Fruit fly (Drosophila melanogaster) whole organism, embryonic: Measurements from ENCODE around the gene mol.

Source experiments
- Abd-B ChIP-seq: fragments of 200-800 bp; sonication (Bioruptor generic); optimal IDR thresholded peaks from 2 replicates; lab custom pipeline; 2018; ENCODE audit warnings: missing biosample characterization, mild to moderate bottlenecking, missing genetic modification characterization, moderate library complexity
- Bgb ChIP-seq: fragments of 200-800 bp; sonication (Bioruptor generic); IDR thresholded peaks from 2 replicates; pipeline ENCODE4 v1.3.6; 2022; ENCODE audit warnings: missing biosample characterization, missing genetic modification characterization; ENCODE audit not compliant: partially characterized antibody
- CG10209 ChIP-seq: fragments of 200-800 bp; sonication (Bioruptor generic); optimal IDR thresholded peaks from 3 replicates; lab custom pipeline; 2017; ENCODE audit warnings: missing biosample characterization, mild to moderate bottlenecking, missing genetic modification characterization, missing genetic modification reagents
- CG1024 ChIP-seq: fragments of 200-800 bp; sonication (Bioruptor generic); IDR thresholded peaks from 2 replicates; pipeline ENCODE4 v1.3.6; 2022; ENCODE audit warnings: missing biosample characterization, missing genetic modification characterization
- CG11456 ChIP-seq: fragments of 200-800 bp; sonication (Bioruptor generic); IDR thresholded peaks from 3 replicates; pipeline ENCODE4 v1.3.6; 2022; ENCODE audit warnings: missing biosample characterization, missing genetic modification characterization
- CG14050 ChIP-seq: fragments of 200-800 bp; sonication (Bioruptor generic); IDR thresholded peaks from 3 replicates; pipeline ENCODE4 v1.3.6; 2022; ENCODE audit warnings: missing biosample characterization, missing genetic modification characterization
- CG14441 ChIP-seq: fragments of 200-800 bp; sonication (Bioruptor generic); IDR thresholded peaks from 2 replicates; pipeline ENCODE4 v1.3.6; 2022; ENCODE audit warnings: missing biosample characterization, missing genetic modification characterization
- CG18599 ChIP-seq: fragments of 200-800 bp; sonication (Bioruptor generic); optimal IDR thresholded peaks from 3 replicates; lab custom pipeline; 2017; ENCODE audit warnings: missing biosample characterization, missing genetic modification characterization, mild to moderate bottlenecking, moderate library complexity, missing genetic modification reagents
- CG30431 ChIP-seq: fragments of 200-800 bp; sonication (Bioruptor generic); optimal IDR thresholded peaks from 2 replicates; lab custom pipeline; 2017; ENCODE audit warnings: missing biosample characterization, missing genetic modification characterization
- CG33213 ChIP-seq: fragments of 200-800 bp; sonication (Bioruptor generic); optimal IDR thresholded peaks from 3 replicates; lab custom pipeline; 2016; ENCODE audit warnings: missing biosample characterization, missing genetic modification characterization
- CG3847 ChIP-seq: fragments of 200-800 bp; sonication (Bioruptor generic); IDR thresholded peaks from 2 replicates; pipeline ENCODE4 v1.3.6; 2022; ENCODE audit warnings: missing biosample characterization, missing genetic modification characterization
- CG4328 ChIP-seq: fragments of 200-800 bp; sonication (Bioruptor generic); optimal IDR thresholded peaks from 3 replicates; lab custom pipeline; 2017; ENCODE audit warnings: missing biosample characterization, missing genetic modification reagents, missing genetic modification characterization
- CG6683 ChIP-seq: fragments of 200-800 bp; sonication (Bioruptor generic); optimal IDR thresholded peaks from 2 replicates; lab custom pipeline; 2017; ENCODE audit warnings: missing biosample characterization, mild to moderate bottlenecking, missing genetic modification characterization, missing genetic modification reagents
- CG7963 ChIP-seq: fragments of 200-800 bp; sonication (Bioruptor generic); IDR thresholded peaks from 3 replicates; pipeline ENCODE4 v1.3.6; 2022; ENCODE audit warnings: missing biosample characterization, missing genetic modification characterization; ENCODE audit not compliant: partially characterized antibody
- CG8290 ChIP-seq, 3 experiments: fragments of 200-800 bp; sonication (Bioruptor generic); optimal IDR thresholded peaks; 2 replicates each; lab custom pipeline; 2016 to 2019; ENCODE audit warnings: missing biosample characterization in 3 of 3, missing genetic modification characterization in 3 of 3, mild to moderate bottlenecking in 2 of 3, moderate library complexity in 1 of 3
- CG9797 ChIP-seq: fragments of 200-800 bp; sonication (Bioruptor generic); optimal IDR thresholded peaks from 3 replicates; lab custom pipeline; 2018; ENCODE audit warnings: missing biosample characterization, mild to moderate bottlenecking, missing genetic modification characterization
- E2f1 ChIP-seq: fragments of 200-800 bp; sonication (Bioruptor generic); IDR thresholded peaks from 2 replicates; pipeline ENCODE4 v1.3.6; 2022; ENCODE audit warnings: missing biosample characterization, missing genetic modification characterization
- Hr51 ChIP-seq, 2 experiments: fragments of 200-800 bp; sonication (Bioruptor generic); optimal IDR thresholded peaks; 2 replicates in 1 of 2; 3 replicates in 1 of 2; lab custom pipeline; 2016 to 2018; ENCODE audit warnings: missing biosample characterization in 2 of 2, missing genetic modification characterization in 2 of 2, mild to moderate bottlenecking in 1 of 2, moderate library complexity in 1 of 2
- Max ChIP-seq: fragments of 200-800 bp; sonication (Bioruptor generic); optimal IDR thresholded peaks from 2 replicates; lab custom pipeline; 2016; ENCODE audit warnings: missing biosample characterization, mild to moderate bottlenecking, missing genetic modification characterization
- Nf-YB ChIP-seq: fragments of 200-800 bp; sonication (Bioruptor generic); optimal IDR thresholded peaks from 3 replicates; lab custom pipeline; 2019; ENCODE audit warnings: missing biosample characterization, mild to moderate bottlenecking, missing genetic modification characterization, moderate library complexity
- Opbp ChIP-seq: fragments of 200-800 bp; sonication (Bioruptor generic); IDR thresholded peaks from 3 replicates; pipeline ENCODE4 v1.3.6; 2022; ENCODE audit warnings: missing biosample characterization, missing genetic modification characterization; ENCODE audit not compliant: partially characterized antibody
- Rx ChIP-seq: fragments of 200-800 bp; sonication (Bioruptor generic); IDR thresholded peaks from 2 replicates; pipeline ENCODE4 v1.3.6; 2022; ENCODE audit warnings: missing biosample characterization, missing genetic modification characterization
- Scr ChIP-seq: fragments of 200-800 bp; sonication (Bioruptor generic); IDR thresholded peaks from 2 replicates; pipeline ENCODE4 v1.3.6; 2022; ENCODE audit warnings: missing biosample characterization, missing genetic modification characterization; ENCODE audit not compliant: partially characterized antibody
- Spps ChIP-seq: fragments of 200-800 bp; sonication (Bioruptor generic); optimal IDR thresholded peaks from 2 replicates; lab custom pipeline; 2018; ENCODE audit warnings: missing biosample characterization, mild to moderate bottlenecking, missing genetic modification characterization
- TFAM ChIP-seq: fragments of 200-800 bp; sonication (Bioruptor generic); optimal IDR thresholded peaks from 2 replicates; lab custom pipeline; 2017; ENCODE audit warnings: missing biosample characterization, missing genetic modification characterization, inconsistent platforms
- ab ChIP-seq: fragments of 200-800 bp; sonication (Bioruptor generic); optimal IDR thresholded peaks from 2 replicates; lab custom pipeline; 2016; ENCODE audit warnings: missing biosample characterization, missing genetic modification characterization
- bsh ChIP-seq, 2 experiments: fragments of 200-800 bp; sonication (Bioruptor generic); optimal IDR thresholded peaks; 2 replicates each; lab custom pipeline; 2017 to 2018; ENCODE audit warnings: mild to moderate bottlenecking in 2 of 2, missing biosample characterization in 2 of 2, missing genetic modification characterization in 2 of 2, moderate library complexity in 1 of 2
- cad ChIP-seq: fragments of >200 bp; optimal IDR thresholded peaks from 2 replicates; lab custom pipeline; 2017; ENCODE audit warnings: missing biosample characterization, missing genetic modification characterization
- corto ChIP-seq: fragments of 200-800 bp; sonication (Bioruptor generic); optimal IDR thresholded peaks from 2 replicates; lab custom pipeline; 2016; ENCODE audit warnings: missing biosample characterization, mild to moderate bottlenecking, missing genetic modification characterization, moderate library complexity
- croc ChIP-seq: fragments of 200-800 bp; sonication (Bioruptor generic); conservative IDR thresholded peaks from 3 replicates; pipeline ENCODE4 v1.3.6; 2022; ENCODE audit warnings: missing biosample characterization, missing genetic modification characterization
- h ChIP-seq: fragments of >200 bp; optimal IDR thresholded peaks from 2 replicates; lab custom pipeline; 2017
- hb ChIP-seq: fragments of 200-800 bp; sonication (Bioruptor generic); IDR thresholded peaks from 3 replicates; pipeline ENCODE4 v1.3.6; 2022; ENCODE audit warnings: missing biosample characterization, missing genetic modification characterization; ENCODE audit not compliant: partially characterized antibody
- klu ChIP-seq: fragments of 200-800 bp; sonication (Bioruptor generic); IDR thresholded peaks from 2 replicates; pipeline ENCODE4 v1.3.6; 2022; ENCODE audit warnings: missing biosample characterization, missing genetic modification characterization
- kni ChIP-seq: fragments of 200-800 bp; sonication (Bioruptor generic); optimal IDR thresholded peaks from 3 replicates; lab custom pipeline; 2017; ENCODE audit warnings: mild to moderate bottlenecking, missing biosample characterization, missing genetic modification reagents, missing genetic modification characterization
- nmo ChIP-seq: fragments of 200-800 bp; sonication (Bioruptor generic); optimal IDR thresholded peaks from 2 replicates; lab custom pipeline; 2018; ENCODE audit warnings: missing biosample characterization, mild to moderate bottlenecking, missing genetic modification characterization, moderate library complexity
- oc ChIP-seq: fragments of 200-800 bp; sonication (Bioruptor generic); optimal IDR thresholded peaks from 2 replicates; lab custom pipeline; 2018; ENCODE audit warnings: missing biosample characterization, mild to moderate bottlenecking, missing genetic modification characterization, moderate library complexity
- pb ChIP-seq: fragments of 200-800 bp; sonication (Bioruptor generic); optimal IDR thresholded peaks from 3 replicates; lab custom pipeline; 2016; ENCODE audit warnings: missing biosample characterization, missing genetic modification characterization
- ro ChIP-seq: fragments of 200-800 bp; sonication (Bioruptor generic); IDR thresholded peaks from 2 replicates; pipeline ENCODE4 v1.3.6; 2022; ENCODE audit warnings: missing biosample characterization, missing genetic modification characterization
- sens-2 ChIP-seq: fragments of 200-800 bp; sonication (Bioruptor generic); IDR thresholded peaks from 2 replicates; pipeline ENCODE4 v1.3.6; 2022; ENCODE audit warnings: missing biosample characterization, missing genetic modification characterization
- sim ChIP-seq: fragments of 200-800 bp; sonication (Bioruptor generic); IDR thresholded peaks from 2 replicates; pipeline ENCODE4 v1.3.6; 2022; ENCODE audit warnings: missing biosample characterization, missing genetic modification characterization
- sqz ChIP-seq: fragments of 200-800 bp; sonication (Bioruptor generic); optimal IDR thresholded peaks from 3 replicates; lab custom pipeline; 2018; ENCODE audit warnings: missing biosample characterization, mild to moderate bottlenecking, missing genetic modification characterization
- tin ChIP-seq: fragments of 200-800 bp; sonication (Bioruptor generic); optimal IDR thresholded peaks from 3 replicates; lab custom pipeline; 2016; ENCODE audit warnings: missing biosample characterization, missing genetic modification characterization
- tna ChIP-seq: fragments of 200-800 bp; sonication (Bioruptor generic); IDR thresholded peaks from 2 replicates; pipeline ENCODE4 v1.3.6; 2022; ENCODE audit warnings: missing biosample characterization, missing genetic modification characterization; ENCODE audit not compliant: partially characterized antibody
- trh ChIP-seq: fragments of 200-800 bp; sonication (Bioruptor generic); optimal IDR thresholded peaks from 2 replicates; lab custom pipeline; 2016; ENCODE audit warnings: missing biosample characterization, missing genetic modification characterization
- unpg ChIP-seq: fragments of 200-800 bp; sonication (Bioruptor generic); optimal IDR thresholded peaks from 3 replicates; lab custom pipeline; 2018; ENCODE audit warnings: missing biosample characterization, mild to moderate bottlenecking, missing genetic modification characterization, moderate library complexity

The mol gene

DNA sequence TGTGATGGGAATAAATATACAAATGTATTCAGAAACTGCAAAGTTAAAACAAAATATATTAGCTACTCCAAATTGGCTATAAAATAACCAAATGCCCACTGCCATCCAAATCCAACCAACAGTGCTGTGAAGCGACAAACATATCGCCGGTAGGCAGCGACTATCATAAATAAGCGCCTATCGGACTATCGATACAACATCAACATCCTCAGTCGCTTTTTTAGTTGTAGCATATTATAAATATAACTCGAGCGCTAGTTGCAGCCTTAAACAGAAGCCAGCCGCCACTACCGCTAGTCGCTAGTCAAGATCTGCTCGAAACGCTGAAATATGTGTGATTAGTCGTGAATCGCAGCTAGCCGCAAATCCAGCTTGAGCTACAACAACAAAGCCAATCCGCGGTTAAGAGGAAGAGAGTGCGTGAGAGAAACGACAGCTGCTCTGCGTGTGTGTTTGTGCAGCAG lies 42.0 kb upstream of the mol start (continued):
- TF ChIP-seq Scr (GFP tag; lab: Robert Waterston, UW) (peak; percentile 83), hb (GFP tag; lab: Robert Waterston, UW) (peak; percentile 86), CG7963 (GFP tag; lab: Robert Waterston, UW) (peak; percentile 91), tin (GFP tag; lab: Kevin White, UChicago) (peak; percentile 25), CG14441 (no peak)

- no peak for TF ChIP-seq Rx
- TF ChIP-seq croc, result no peak
- TF ChIP-seq CG3847 (GFP tag; lab: Robert Waterston, UW), result no peak
- no peak for TF ChIP-seq CG14050 (GFP tag; lab: Robert Waterston, UW)
- TF ChIP-seq Nf-YB (GFP tag; lab: Kevin White, UChicago), result no peak
- TF ChIP-seq Abd-B (GFP tag; lab: Kevin White, UChicago), result no peak
- no peak for TF ChIP-seq CG8290 (GFP tag; optimal IDR thresholded peaks at IDR 0.05; lab: Kevin White, UChicago)
- no peak for TF ChIP-seq CG8290 (tag; optimal IDR thresholded peaks at IDR 0.05; lab: Kevin White, UChicago)
- TF ChIP-seq oc (tag; lab: Kevin White, UChicago), result no peak
- no peak for TF ChIP-seq sim (GFP tag; lab: Robert Waterston, UW)
- TF ChIP-seq corto (GFP tag; lab: Kevin White, UChicago), result no peak
- TF ChIP-seq nmo, result no peak
- TF ChIP-seq sens-2, result no peak
- TF ChIP-seq CG10209 (GFP tag; lab: Kevin White, UChicago), result no peak
- no peak for TF ChIP-seq Spps (tag; lab: Kevin White, UChicago)
- TF ChIP-seq h, result no peak
- TF ChIP-seq CG30431 (GFP tag; lab: Kevin White, UChicago), result no peak
- TF ChIP-seq Max (GFP tag; lab: Kevin White, UChicago), result no peak
- TF ChIP-seq Opbp (GFP tag; lab: Robert Waterston, UW), result peak; percentile 54; the same call in 2 of the 3 replicates
- TF ChIP-seq tna (GFP tag; lab: Robert Waterston, UW), result peak; percentile 63
- TF ChIP-seq CG33213 (GFP tag; lab: Kevin White, UChicago), result no peak
- no peak for TF ChIP-seq TFAM
- no peak for TF ChIP-seq ab
- no peak for TF ChIP-seq kni (GFP tag; lab: Kevin White, UChicago)
- TF ChIP-seq trh (GFP tag; lab: Kevin White, UChicago), result no peak
- no peak for TF ChIP-seq unpg (GFP tag; lab: Kevin White, UChicago)
- TF ChIP-seq CG9797, result no peak
- peak; percentile 52 for TF ChIP-seq Bgb (GFP tag; lab: Robert Waterston, UW)
- TF ChIP-seq E2f1 (GFP tag; lab: Robert Waterston, UW), result no peak
- TF ChIP-seq pb, result no peak
- no peak for TF ChIP-seq ro (GFP tag; lab: Robert Waterston, UW)
- no peak for TF ChIP-seq klu (GFP tag; lab: Robert Waterston, UW)
- TF ChIP-seq CG6683, result no peak
- no peak; the same call in none of the 2 replicates for TF ChIP-seq Scr (GFP tag; lab: Robert Waterston, UW)
- TF ChIP-seq Hr51 (GFP tag; optimal IDR thresholded peaks at IDR 0.05; lab: Kevin White, UChicago), result no peak
- no peak for TF ChIP-seq CG18599
- no peak for TF ChIP-seq CG1024
- no peak for TF ChIP-seq bsh (GFP tag; optimal IDR thresholded peaks at IDR 0.05; lab: Kevin White, UChicago)
- TF ChIP-seq sqz (GFP tag; lab: Kevin White, UChicago), result no peak
- no peak for TF ChIP-seq CG11456 (GFP tag; lab: Robert Waterston, UW)
- peak; percentile 40; the same call in 1 of the 3 replicates for TF ChIP-seq CG7963 (GFP tag; lab: Robert Waterston, UW)
- TF ChIP-seq CG4328 (GFP tag; lab: Kevin White, UChicago), result no peak
- no peak for TF ChIP-seq cad (GFP tag; lab: Kevin White, UChicago)
Observed at dm6 chr2L:15038339-15039308, 41.3 kb upstream of the mol start, which contains the start of gene CIAPIN1. Gene CIAPIN1 (minus strand): TSS chr2L:15038861.
